Fruit fly (Drosophila melanogaster): Measurements from ENCODE around the gene Bka.

Gene Bka

DNA sequence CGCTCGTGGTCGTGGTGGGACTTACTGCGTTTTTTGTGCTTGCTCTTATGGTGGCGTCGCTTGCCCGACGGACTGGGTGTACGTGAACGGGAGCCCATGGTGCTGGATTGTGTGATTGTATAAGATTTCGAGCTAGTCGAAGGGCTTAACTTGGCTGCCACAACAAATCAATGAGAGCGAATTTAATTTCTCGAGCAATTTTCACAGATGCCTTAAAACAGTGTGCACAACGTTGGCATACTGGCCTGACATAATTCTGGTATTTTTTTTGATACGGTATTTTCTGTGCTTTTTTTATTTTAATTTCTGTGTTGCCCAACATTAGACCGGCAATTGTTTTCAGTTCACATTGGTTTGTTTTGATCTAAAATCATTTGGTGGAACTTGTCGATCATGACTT lies 42.8 kb downstream of the Bka start, which contains the start of gene Arglu1 (continued):
- no peak for TF ChIP-seq CG10979 (tag; optimal IDR thresholded peaks at IDR 0.05)
- no peak for TF ChIP-seq Ada2b (GFP tag; IDR thresholded peaks at IDR 0.05)
- no peak for TF ChIP-seq Kr (GFP tag; optimal IDR thresholded peaks at IDR 0.05)
- TF ChIP-seq mirr (GFP tag; optimal IDR thresholded peaks at IDR 0.05) = no peak
- TF ChIP-seq CkIIα-i1 (GFP tag; IDR thresholded peaks at IDR 0.05) = no peak
- no peak for TF ChIP-seq Oaz (GFP tag; IDR thresholded peaks at IDR 0.05)
- TF ChIP-seq HmgZ (tag; optimal IDR thresholded peaks at IDR 0.05) = peak; percentile 38
- no peak for TF ChIP-seq aop (GFP tag; IDR thresholded peaks at IDR 0.05)
- TF ChIP-seq jing (GFP tag; optimal IDR thresholded peaks at IDR 0.05) = no peak
- no peak for TF ChIP-seq her (GFP tag; optimal IDR thresholded peaks at IDR 0.05)
- TF ChIP-seq sug (tag; optimal IDR thresholded peaks at IDR 0.05) = no peak
- TF ChIP-seq MBD-R2 (GFP tag; IDR thresholded peaks at IDR 0.05) = peak; percentile 88
- TF ChIP-seq CG7987 (GFP tag; optimal IDR thresholded peaks at IDR 0.05) = no peak
- TF ChIP-seq CG18011 (GFP tag; optimal IDR thresholded peaks at IDR 0.05) = peak; percentile 14
- peak; percentile 3 for TF ChIP-seq lilli (GFP tag; optimal IDR thresholded peaks at IDR 0.05)
- TF ChIP-seq Camta (GFP tag; optimal IDR thresholded peaks at IDR 0.05) = no peak
- 0 out of 3 replicates have a peak, but pooled peaks have one; percentile 23 for TF ChIP-seq zen2 (GFP tag; IDR thresholded peaks at IDR 0.05; ENCODE audit: partially characterized antibody)
- TF ChIP-seq CG34422 (GFP tag; IDR thresholded peaks at IDR 0.05) = peak; percentile 64; the same call in 1 of the 3 replicates
- no peak for TF ChIP-seq CG10147 (GFP tag; optimal IDR thresholded peaks at IDR 0.05)
- TF ChIP-seq Antp (GFP tag; optimal IDR thresholded peaks at IDR 0.05) = no peak
- no peak for TF ChIP-seq tx (GFP tag; optimal IDR thresholded peaks at IDR 0.05)
- no peak for TF ChIP-seq da (GFP tag; optimal IDR thresholded peaks at IDR 0.05)
- TF ChIP-seq CG13296 (GFP tag; optimal IDR thresholded peaks at IDR 0.05) = no peak
- no peak for TF ChIP-seq D19A (tag; optimal IDR thresholded peaks at IDR 0.05)
- no peak for TF ChIP-seq dm (GFP tag; optimal IDR thresholded peaks at IDR 0.05)
- TF ChIP-seq CG15514 (GFP tag; optimal IDR thresholded peaks at IDR 0.05) = peak; percentile 78
- TF ChIP-seq Fer1 (GFP tag; optimal IDR thresholded peaks at IDR 0.05) = no peak
- no peak for TF ChIP-seq bcd (GFP tag; optimal IDR thresholded peaks at IDR 0.05)
- TF ChIP-seq otp (GFP tag; IDR thresholded peaks at IDR 0.05) = no peak
- no peak for TF ChIP-seq Gug (GFP tag; IDR thresholded peaks at IDR 0.05)
- TF ChIP-seq bowl (GFP tag; IDR thresholded peaks at IDR 0.05) = no peak
- TF ChIP-seq nerfin-2 (GFP tag; IDR thresholded peaks at IDR 0.05; ENCODE audit: partially characterized antibody) = no peak
- no peak for TF ChIP-seq CG10654 (GFP tag; optimal IDR thresholded peaks at IDR 0.05)
- TF ChIP-seq CG8765 (GFP tag; IDR thresholded peaks at IDR 0.05) = no peak
- no peak for TF ChIP-seq CG13123 (GFP tag; optimal IDR thresholded peaks at IDR 0.05)
- no peak for TF ChIP-seq Fer2 (tag; optimal IDR thresholded peaks at IDR 0.05)
- no peak for TF ChIP-seq CG4730 (GFP tag; IDR thresholded peaks at IDR 0.05)
- no peak for TF ChIP-seq B-H2 (GFP tag; optimal IDR thresholded peaks at IDR 0.05)
- TF ChIP-seq lab (GFP tag; optimal IDR thresholded peaks at IDR 0.05) = peak; percentile 33
- TF ChIP-seq chn (GFP tag; optimal IDR thresholded peaks at IDR 0.05) = no peak
- TF ChIP-seq CG6854 (GFP tag; optimal IDR thresholded peaks at IDR 0.05) = no peak
- TF ChIP-seq slou (GFP tag; optimal IDR thresholded peaks at IDR 0.05) = no peak
- TF ChIP-seq crol (GFP tag; IDR thresholded peaks at IDR 0.05) = no peak
- TF ChIP-seq Trl (optimal IDR thresholded peaks at IDR 0.05) = no peak
- TF ChIP-seq Trl (GFP tag; optimal IDR thresholded peaks at IDR 0.05) = peak; percentile 23
- no peak for TF ChIP-seq CG11696 (GFP tag; IDR thresholded peaks at IDR 0.05)
- peak; percentile 26 for TF ChIP-seq Myb (GFP tag; optimal IDR thresholded peaks at IDR 0.05)
- no peak for TF ChIP-seq CG10543 (GFP tag; optimal IDR thresholded peaks at IDR 0.05)
- no peak for TF ChIP-seq CG7357 (GFP tag; IDR thresholded peaks at IDR 0.05)
- no peak for TF ChIP-seq CG17802 (tag; optimal IDR thresholded peaks at IDR 0.05)
- no peak; the same call in 1 of the 2 replicates for TF ChIP-seq amos (GFP tag; IDR thresholded peaks at IDR 0.05; ENCODE audit: partially characterized antibody)
- no peak for TF ChIP-seq CG14860 (GFP tag; IDR thresholded peaks at IDR 0.05; ENCODE audit: partially characterized antibody)
